Fruit fly (Drosophila melanogaster) whole organism, prepupa: ENCODE measurements around the gene CG32847.
A peak's percentile ranks its signal among the peaks of the same experiment; 100 is the strongest.

Experiments used
- CG10631 ChIP-seq: fragments of 200-800 bp; sonication (Bioruptor generic); optimal IDR thresholded peaks from 2 replicates; lab custom pipeline; 2016; ENCODE audit warnings: missing biosample characterization, missing genetic modification characterization
- CG11294 ChIP-seq: fragments of 200-800 bp; sonication (Bioruptor generic); IDR thresholded peaks from 2 replicates; pipeline ENCODE4 v1.3.6; 2022; ENCODE audit warnings: missing biosample characterization, missing genetic modification characterization
- CG11762 ChIP-seq: fragments of 200-800 bp; sonication (Bioruptor generic); optimal IDR thresholded peaks from 3 replicates; lab custom pipeline; 2016; ENCODE audit warnings: missing biosample characterization, missing genetic modification characterization; ENCODE audit not compliant: insufficient read depth
- CG15336 ChIP-seq: fragments of 200-800 bp; sonication (Bioruptor generic); IDR thresholded peaks from 2 replicates; pipeline ENCODE4 v1.3.6; 2022; ENCODE audit warnings: missing biosample characterization, missing genetic modification characterization
- CG1621 ChIP-seq: fragments of 200-800 bp; sonication (Bioruptor generic); optimal IDR thresholded peaks from 3 replicates; lab custom pipeline; 2018; ENCODE audit warnings: missing biosample characterization, mild to moderate bottlenecking, missing genetic modification characterization
- CG31627 ChIP-seq: fragments of 200-800 bp; sonication (Bioruptor generic); optimal IDR thresholded peaks from 3 replicates; lab custom pipeline; 2016; ENCODE audit warnings: missing biosample characterization, missing genetic modification characterization
- CG32006 ChIP-seq: fragments of 200-800 bp; sonication (Bioruptor generic); optimal IDR thresholded peaks from 3 replicates; lab custom pipeline; 2017; ENCODE audit warnings: missing biosample characterization, mild to moderate bottlenecking, missing genetic modification characterization
- CG34406 ChIP-seq: fragments of 200-800 bp; sonication (Bioruptor generic); optimal IDR thresholded peaks from 3 replicates; lab custom pipeline; 2016; ENCODE audit warnings: missing biosample characterization, missing genetic modification characterization
- CG3919 ChIP-seq: fragments of 200-800 bp; sonication (Bioruptor generic); optimal IDR thresholded peaks from 3 replicates; lab custom pipeline; 2016; ENCODE audit warnings: missing biosample characterization, missing genetic modification characterization
- CG4318 ChIP-seq: fragments of 200-800 bp; sonication (Bioruptor generic); optimal IDR thresholded peaks from 3 replicates; lab custom pipeline; 2017; ENCODE audit warnings: missing biosample characterization, mild to moderate bottlenecking, missing genetic modification characterization
- CG6276 ChIP-seq: fragments of 200-800 bp; sonication (Bioruptor generic); optimal IDR thresholded peaks from 2 replicates; lab custom pipeline; 2017; ENCODE audit warnings: missing biosample characterization, mild to moderate bottlenecking, missing genetic modification characterization
- CG6792 ChIP-seq: fragments of 200-800 bp; sonication (Bioruptor generic); optimal IDR thresholded peaks from 3 replicates; lab custom pipeline; 2016; ENCODE audit warnings: missing biosample characterization, missing genetic modification characterization
- CG6808 ChIP-seq: fragments of 200-800 bp; sonication (Bioruptor generic); optimal IDR thresholded peaks from 3 replicates; lab custom pipeline; 2017; ENCODE audit warnings: missing biosample characterization, missing genetic modification characterization, mild to moderate bottlenecking, moderate library complexity, missing genetic modification reagents
- CG7368 ChIP-seq: fragments of 200-800 bp; sonication (Bioruptor generic); optimal IDR thresholded peaks from 3 replicates; lab custom pipeline; 2016; ENCODE audit warnings: missing biosample characterization, missing genetic modification characterization
- CG8119 ChIP-seq: fragments of 200-800 bp; sonication (Bioruptor generic); IDR thresholded peaks from 3 replicates; pipeline ENCODE4 v1.3.6; 2022; ENCODE audit warnings: missing biosample characterization, missing genetic modification characterization
- CG8319 ChIP-seq: fragments of 200-800 bp; sonication (Bioruptor generic); optimal IDR thresholded peaks from 3 replicates; lab custom pipeline; 2016; ENCODE audit warnings: missing biosample characterization, missing genetic modification characterization
- CG8632 ChIP-seq: fragments of 200-800 bp; sonication (Bioruptor generic); optimal IDR thresholded peaks from 3 replicates; lab custom pipeline; 2016; ENCODE audit warnings: missing biosample characterization, missing genetic modification characterization
- CG9139 ChIP-seq: fragments of 200-800 bp; sonication (Bioruptor generic); optimal IDR thresholded peaks from 3 replicates; lab custom pipeline; 2017; ENCODE audit warnings: missing biosample characterization, mild to moderate bottlenecking, missing genetic modification characterization
- Eip75B ChIP-seq: fragments of 200-800 bp; sonication (Bioruptor generic); optimal IDR thresholded peaks from 3 replicates; lab custom pipeline; 2016; ENCODE audit warnings: missing biosample characterization, missing genetic modification characterization
- Eip78C ChIP-seq: fragments of 200-800 bp; sonication (Bioruptor generic); peaks from one replicate; lab custom pipeline; 2016; ENCODE audit warnings: missing biosample characterization, missing genetic modification characterization
- Eip93F ChIP-seq: fragments of 200-800 bp; sonication (Bioruptor generic); optimal IDR thresholded peaks from 2 replicates; lab custom pipeline; 2016; ENCODE audit warnings: missing biosample characterization, mild to moderate bottlenecking, missing genetic modification characterization
- Ets21C ChIP-seq: fragments of 200-800 bp; sonication (Bioruptor generic); optimal IDR thresholded peaks from 3 replicates; lab custom pipeline; 2016; ENCODE audit warnings: missing biosample characterization, missing genetic modification characterization
- Gug ChIP-seq: fragments of 200-800 bp; sonication (Bioruptor generic); IDR thresholded peaks from 2 replicates; pipeline ENCODE4 v1.3.6; 2022; ENCODE audit warnings: missing biosample characterization, missing genetic modification characterization
- Hr4 ChIP-seq: fragments of 200-800 bp; sonication (Bioruptor generic); optimal IDR thresholded peaks from 3 replicates; lab custom pipeline; 2016; ENCODE audit warnings: missing biosample characterization, missing genetic modification characterization
- Lpt ChIP-seq: fragments of 200-800 bp; sonication (Bioruptor generic); optimal IDR thresholded peaks from 3 replicates; lab custom pipeline; 2016; ENCODE audit warnings: missing biosample characterization, missing genetic modification characterization
- Met ChIP-seq: fragments of 200-800 bp; sonication (Bioruptor generic); optimal IDR thresholded peaks from 3 replicates; lab custom pipeline; 2016; ENCODE audit warnings: missing biosample characterization, missing genetic modification characterization
- Smox ChIP-seq: fragments of 200-800 bp; sonication (Bioruptor generic); optimal IDR thresholded peaks from 3 replicates; lab custom pipeline; 2016; ENCODE audit warnings: missing biosample characterization, missing genetic modification characterization
- Sox102F ChIP-seq: fragments of 200-800 bp; sonication (Bioruptor generic); optimal IDR thresholded peaks from 2 replicates; lab custom pipeline; 2016; ENCODE audit warnings: missing biosample characterization, mild to moderate bottlenecking, missing genetic modification characterization
- Sox14 ChIP-seq: fragments of 200-800 bp; sonication (Bioruptor generic); optimal IDR thresholded peaks from 3 replicates; lab custom pipeline; 2016; ENCODE audit warnings: missing biosample characterization, missing genetic modification characterization
- Sox15 ChIP-seq: fragments of 200-800 bp; sonication (Bioruptor generic); optimal IDR thresholded peaks from 3 replicates; lab custom pipeline; 2016; ENCODE audit warnings: missing biosample characterization, missing genetic modification characterization
- achi ChIP-seq: fragments of 200-800 bp; sonication (Bioruptor generic); optimal IDR thresholded peaks from 3 replicates; lab custom pipeline; 2016; ENCODE audit warnings: missing biosample characterization, missing genetic modification characterization
- cyc ChIP-seq: fragments of 200-800 bp; sonication (Bioruptor generic); optimal IDR thresholded peaks from 3 replicates; lab custom pipeline; 2016; ENCODE audit warnings: missing biosample characterization, missing genetic modification characterization
- dsx ChIP-seq: fragments of 200-800 bp; optimal IDR thresholded peaks from 3 replicates; lab custom pipeline; 2019; ENCODE audit warnings: missing biosample characterization, mild to moderate bottlenecking, missing genetic modification characterization, moderate library complexity; ENCODE audit not compliant: poor library complexity, severe bottlenecking
- eg ChIP-seq: fragments of 200-800 bp; sonication (Bioruptor generic); IDR thresholded peaks from 3 replicates; pipeline ENCODE4 v1.3.6; 2022; ENCODE audit warnings: missing biosample characterization, missing genetic modification characterization
- fd59A ChIP-seq: fragments of 200-800 bp; sonication (Bioruptor generic); optimal IDR thresholded peaks from 2 replicates; lab custom pipeline; 2017; ENCODE audit warnings: missing biosample characterization, mild to moderate bottlenecking, missing genetic modification characterization, missing genetic modification reagents
- fkh ChIP-seq: fragments of 200-800 bp; sonication (Bioruptor generic); optimal IDR thresholded peaks from 3 replicates; lab custom pipeline; 2017; ENCODE audit warnings: missing biosample characterization, mild to moderate bottlenecking, missing genetic modification characterization, moderate library complexity
- lz ChIP-seq: fragments of 200-800 bp; sonication (Bioruptor generic); optimal IDR thresholded peaks from 3 replicates; lab custom pipeline; 2016; ENCODE audit warnings: missing biosample characterization, missing genetic modification characterization
- net ChIP-seq: fragments of 200-800 bp; sonication (Bioruptor generic); optimal IDR thresholded peaks from 3 replicates; lab custom pipeline; 2016; ENCODE audit warnings: missing biosample characterization, missing genetic modification characterization
- pdm3 ChIP-seq: fragments of 200-800 bp; sonication (Bioruptor generic); optimal IDR thresholded peaks from 3 replicates; lab custom pipeline; 2016; ENCODE audit warnings: missing biosample characterization, missing genetic modification characterization
- salr ChIP-seq, 2 experiments: fragments of 200-800 bp; sonication (Bioruptor generic); optimal IDR thresholded peaks; 3 replicates each; lab custom pipeline; 2016 to 2018; ENCODE audit warnings: missing biosample characterization in 2 of 2, missing genetic modification characterization in 2 of 2, mild to moderate bottlenecking in 1 of 2
- spab ChIP-seq: fragments of 200-800 bp; sonication (Bioruptor generic); optimal IDR thresholded peaks from 2 replicates; lab custom pipeline; 2017; ENCODE audit warnings: missing biosample characterization, mild to moderate bottlenecking, missing genetic modification characterization, missing genetic modification reagents
- ss ChIP-seq, 2 experiments: fragments of 200-800 bp; sonication (Bioruptor generic); optimal IDR thresholded peaks; 2 replicates in 1 of 2; 3 replicates in 1 of 2; lab custom pipeline; 2017 to 2018; ENCODE audit warnings: mild to moderate bottlenecking in 2 of 2, missing biosample characterization in 2 of 2, missing genetic modification characterization in 2 of 2, moderate library complexity in 1 of 2
- svp ChIP-seq: fragments of 200-800 bp; sonication (Bioruptor generic); peaks from one replicate; lab custom pipeline; 2016; ENCODE audit warnings: missing biosample characterization, missing genetic modification characterization

Gene CG32847

DNA sequence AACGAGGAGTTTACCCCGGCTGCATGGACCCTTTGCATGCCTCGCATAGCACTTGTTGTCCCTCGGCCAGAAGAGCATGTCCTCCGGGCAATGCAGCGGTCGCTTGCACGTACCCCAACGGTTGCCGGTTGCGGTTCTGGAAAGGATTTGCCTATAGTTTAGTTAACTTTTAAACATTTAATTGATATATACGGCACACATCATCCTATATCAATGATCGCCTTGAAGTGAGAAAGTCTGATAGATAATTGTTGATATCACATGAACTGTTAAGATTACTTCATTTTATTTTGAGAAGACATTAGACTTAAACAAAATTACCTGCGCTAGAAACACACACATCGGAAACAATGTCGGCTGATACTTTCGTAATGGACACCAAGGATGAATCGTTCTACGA, at the start of gene CG32847:
Gene CG32847, plus strand, starts transcription at position 301 of the 400 bp plus-strand sequence.
- TF ChIP-seq Lpt (GFP tag; lab: Kevin White, UChicago), result no peak
- TF ChIP-seq Sox102F (GFP tag; lab: Kevin White, UChicago), result no peak
- no peak for TF ChIP-seq dsx (GFP tag; lab: Kevin White, UChicago)
- TF ChIP-seq cyc (GFP tag; lab: Kevin White, UChicago), result no peak
- TF ChIP-seq Eip93F (GFP tag; lab: Kevin White, UChicago), result no peak
- TF ChIP-seq CG10631 (GFP tag; lab: Kevin White, UChicago), result no peak
- TF ChIP-seq CG11762, result no peak
- TF ChIP-seq CG7368, result no peak
- no peak for TF ChIP-seq Smox (GFP tag; lab: Kevin White, UChicago)
- TF ChIP-seq CG6808 (GFP tag; lab: Kevin White, UChicago), result no peak
- TF ChIP-seq eg, result no peak
- TF ChIP-seq CG8632 (GFP tag; lab: Kevin White, UChicago), result no peak
- no peak for TF ChIP-seq spab (GFP tag; lab: Kevin White, UChicago)
- TF ChIP-seq CG1621 (tag; lab: Kevin White, UChicago), result no peak
- TF ChIP-seq CG8119 (GFP tag; lab: Robert Waterston, UW), result no peak
- TF ChIP-seq pdm3 (GFP tag; lab: Kevin White, UChicago), result no peak
- TF ChIP-seq CG11294, result no peak
- TF ChIP-seq CG31627 (GFP tag; lab: Kevin White, UChicago), result no peak

DNA sequence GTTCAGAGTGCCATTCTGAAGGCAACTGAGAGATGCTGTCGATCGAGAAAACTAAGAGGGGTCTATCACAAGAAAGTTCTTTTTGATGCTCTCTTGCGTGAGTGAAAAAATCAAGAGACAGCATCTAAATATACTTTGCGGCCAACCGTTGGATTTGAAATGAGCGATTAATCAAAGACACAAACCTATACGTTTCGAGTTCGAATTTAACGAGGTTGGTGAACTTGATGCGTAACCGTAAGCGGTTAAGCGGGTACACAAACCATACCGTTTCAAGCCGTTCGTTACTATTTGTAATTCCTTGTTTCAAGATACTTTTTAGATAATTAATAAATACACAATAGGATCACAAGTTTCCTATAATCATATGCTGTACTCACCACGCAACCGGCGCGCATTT, 49.2 kb upstream of the CG32847 start:
- TF ChIP-seq Eip78C (no peak), fd59A (GFP tag; lab: Kevin White, UChicago) (no peak), dsx (GFP tag; lab: Kevin White, UChicago) (no peak), CG6276 (GFP tag; lab: Kevin White, UChicago) (no peak), CG10631 (GFP tag; lab: Kevin White, UChicago) (no peak), CG34406 (GFP tag; lab: Kevin White, UChicago) (no peak), Sox15 (GFP tag; lab: Kevin White, UChicago) (no peak), lz (GFP tag; lab: Kevin White, UChicago) (no peak), Met (no peak), Ets21C (GFP tag; lab: Kevin White, UChicago) (no peak), svp (no peak), CG3919 (no peak), CG4318 (GFP tag; lab: Kevin White, UChicago) (no peak), CG9139 (GFP tag; lab: Kevin White, UChicago) (no peak), Eip75B (GFP tag; lab: Kevin White, UChicago) (no peak)

DNA sequence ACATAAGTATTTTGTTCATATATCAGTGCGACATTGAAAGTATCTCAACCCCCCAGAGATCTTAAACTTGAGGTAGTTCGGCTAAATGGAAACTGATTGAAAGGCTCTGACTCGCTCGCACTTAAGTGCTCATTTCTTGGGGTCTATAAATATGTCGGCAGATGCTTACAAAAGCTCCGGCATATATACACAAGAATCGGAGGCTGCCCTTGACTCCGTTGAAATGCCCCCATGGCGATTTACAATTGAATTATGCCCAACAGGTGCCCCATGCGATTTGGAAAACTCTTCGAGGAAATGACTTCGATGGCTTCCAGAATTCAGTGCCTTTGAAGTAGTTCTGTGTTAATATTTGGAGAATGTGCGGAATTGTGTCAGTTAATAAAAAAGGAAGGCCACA, 47.7 kb upstream of the CG32847 start:
- no peak for TF ChIP-seq Eip93F (GFP tag; lab: Kevin White, UChicago)

DNA sequence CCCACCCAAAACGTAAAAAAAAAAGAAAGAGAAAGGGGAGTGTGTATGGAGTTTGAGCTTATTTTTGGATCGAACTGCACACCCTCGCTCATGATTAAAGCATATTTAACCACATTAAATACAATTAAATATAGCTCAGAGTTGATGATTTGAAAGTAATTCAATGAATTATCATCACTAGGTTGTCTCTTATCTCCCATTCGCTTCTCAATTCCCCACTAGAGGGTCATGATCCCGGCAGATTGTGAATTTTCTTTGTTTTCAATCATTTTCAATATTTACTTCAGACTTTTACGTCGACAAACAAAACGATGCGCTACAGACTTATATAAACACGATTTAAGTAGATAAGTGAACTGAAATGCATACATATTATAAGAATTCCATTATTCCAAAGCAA, 45.0 kb upstream of the CG32847 start:
- TF ChIP-seq lz (GFP tag; lab: Kevin White, UChicago), result no peak
- TF ChIP-seq CG15336 (GFP tag; lab: Robert Waterston, UW), result no peak
- no peak for TF ChIP-seq Smox (GFP tag; lab: Kevin White, UChicago)
- no peak for TF ChIP-seq ss (GFP tag; optimal IDR thresholded peaks at IDR 0.05; lab: Kevin White, UChicago)
- no peak for TF ChIP-seq achi (GFP tag; lab: Kevin White, UChicago)
- peak; percentile 96 for TF ChIP-seq svp
- TF ChIP-seq dsx (GFP tag; lab: Kevin White, UChicago), result no peak
- TF ChIP-seq Eip78C, result peak; percentile 37
- TF ChIP-seq CG32006 (GFP tag; lab: Kevin White, UChicago), result no peak
- no peak for TF ChIP-seq Sox102F (GFP tag; lab: Kevin White, UChicago)
- peak; percentile 29 for TF ChIP-seq Sox14
- no peak for TF ChIP-seq salr (GFP tag; optimal IDR thresholded peaks at IDR 0.05; lab: Kevin White, UChicago)
- TF ChIP-seq Eip93F (GFP tag; lab: Kevin White, UChicago), result no peak
- no peak for TF ChIP-seq CG8319 (GFP tag; lab: Kevin White, UChicago)
- TF ChIP-seq CG31627 (GFP tag; lab: Kevin White, UChicago), result no peak
- TF ChIP-seq fkh (GFP tag; lab: Kevin White, UChicago), result no peak
- no peak for TF ChIP-seq Hr4 (GFP tag; lab: Kevin White, UChicago)
- TF ChIP-seq CG6792 (GFP tag; lab: Kevin White, UChicago), result no peak
- TF ChIP-seq net (GFP tag; lab: Kevin White, UChicago), result no peak
- TF ChIP-seq spab (GFP tag; lab: Kevin White, UChicago), result no peak
- TF ChIP-seq Gug, result no peak
- TF ChIP-seq CG6276 (GFP tag; lab: Kevin White, UChicago), result peak; percentile 51
